Fruit fly (Drosophila melanogaster) whole organism, embryonic: ENCODE results near the gene Sbf.

Experiments
- Atf3 ChIP-seq: fragments of 200-800 bp; sonication (Bioruptor generic); optimal IDR thresholded peaks from 3 replicates; lab custom pipeline; 2016; ENCODE audit warnings: missing biosample characterization, missing genetic modification characterization
- CG10209 ChIP-seq: fragments of 200-800 bp; sonication (Bioruptor generic); optimal IDR thresholded peaks from 3 replicates; lab custom pipeline; 2017; ENCODE audit warnings: missing biosample characterization, mild to moderate bottlenecking, missing genetic modification characterization, missing genetic modification reagents
- CG12104 ChIP-seq: fragments of 200-800 bp; sonication (Bioruptor generic); optimal IDR thresholded peaks from 3 replicates; lab custom pipeline; 2016; ENCODE audit warnings: missing biosample characterization, missing genetic modification characterization
- CG1233 ChIP-seq: fragments of 200-800 bp; sonication (Bioruptor generic); optimal IDR thresholded peaks from 4 replicates; lab custom pipeline; 2018; ENCODE audit warnings: missing biosample characterization, mild to moderate bottlenecking, missing genetic modification characterization
- CG12659 ChIP-seq: fragments of 200-800 bp; sonication (Bioruptor generic); optimal IDR thresholded peaks from 3 replicates; lab custom pipeline; 2017; ENCODE audit warnings: mild to moderate bottlenecking, missing biosample characterization, missing genetic modification reagents, missing genetic modification characterization
- CG12769 ChIP-seq: fragments of 200-800 bp; sonication (Bioruptor generic); optimal IDR thresholded peaks from 2 replicates; lab custom pipeline; 2019; ENCODE audit warnings: missing biosample characterization, mild to moderate bottlenecking, missing genetic modification characterization, moderate library complexity
- CG13624 ChIP-seq: fragments of 200-800 bp; sonication (Bioruptor generic); optimal IDR thresholded peaks from 2 replicates; lab custom pipeline; 2016; ENCODE audit warnings: missing biosample characterization, missing genetic modification characterization
- CG17385 ChIP-seq: fragments of 200-800 bp; sonication (Bioruptor generic); optimal IDR thresholded peaks from 3 replicates; lab custom pipeline; 2018; ENCODE audit warnings: missing biosample characterization, mild to moderate bottlenecking, missing genetic modification characterization
- CG17829 ChIP-seq: fragments of 200-800 bp; optimal IDR thresholded peaks from 2 replicates; lab custom pipeline; 2019; ENCODE audit warnings: missing biosample characterization, mild to moderate bottlenecking, missing genetic modification characterization, moderate library complexity
- CG2199 ChIP-seq: fragments of 200-800 bp; sonication (Bioruptor generic); IDR thresholded peaks from 3 replicates; pipeline ENCODE4 v1.3.6; 2022; ENCODE audit warnings: missing biosample characterization, missing genetic modification characterization
- CG32532 ChIP-seq: fragments of 200-800 bp; sonication (Bioruptor generic); IDR thresholded peaks from 2 replicates; pipeline ENCODE4 v1.3.6; 2022; ENCODE audit warnings: missing biosample characterization, missing genetic modification characterization
- CG4328 ChIP-seq: fragments of 200-800 bp; sonication (Bioruptor generic); optimal IDR thresholded peaks from 3 replicates; lab custom pipeline; 2017; ENCODE audit warnings: missing biosample characterization, missing genetic modification reagents, missing genetic modification characterization
- CG4424 ChIP-seq: fragments of 200-800 bp; sonication (Bioruptor generic); optimal IDR thresholded peaks from 3 replicates; lab custom pipeline; 2016; ENCODE audit warnings: missing biosample characterization, missing genetic modification characterization
- CG4617 ChIP-seq: fragments of 200-800 bp; sonication (Bioruptor generic); optimal IDR thresholded peaks from 3 replicates; lab custom pipeline; 2016; ENCODE audit warnings: missing biosample characterization, missing genetic modification characterization, borderline replicate concordance
- CG6254 ChIP-seq: fragments of 200-800 bp; sonication (Bioruptor generic); optimal IDR thresholded peaks from 3 replicates; lab custom pipeline; 2017; ENCODE audit warnings: mild to moderate bottlenecking, missing biosample characterization, missing genetic modification reagents, missing genetic modification characterization
- CG6765 ChIP-seq: fragments of 200-800 bp; sonication (Bioruptor generic); optimal IDR thresholded peaks from 3 replicates; lab custom pipeline; 2017; ENCODE audit warnings: missing biosample characterization, mild to moderate bottlenecking, missing genetic modification characterization
- CG6854 ChIP-seq: fragments of 200-800 bp; sonication (Bioruptor generic); optimal IDR thresholded peaks from 3 replicates; lab custom pipeline; 2017; ENCODE audit warnings: missing biosample characterization, mild to moderate bottlenecking, missing genetic modification characterization
- CG8089 ChIP-seq: fragments of 200-800 bp; sonication (Bioruptor generic); optimal IDR thresholded peaks from 3 replicates; lab custom pipeline; 2016; ENCODE audit warnings: missing biosample characterization, missing genetic modification characterization
- CG8478 ChIP-seq: fragments of >200 bp; optimal IDR thresholded peaks from 2 replicates; lab custom pipeline; 2018
- CG9797 ChIP-seq: fragments of 200-800 bp; sonication (Bioruptor generic); optimal IDR thresholded peaks from 3 replicates; lab custom pipeline; 2018; ENCODE audit warnings: missing biosample characterization, mild to moderate bottlenecking, missing genetic modification characterization
- CTCF ChIP-seq: fragments of 200-800 bp; sonication (Bioruptor generic); optimal IDR thresholded peaks from 2 replicates; lab custom pipeline; 2017; ENCODE audit warnings: missing biosample characterization, mild to moderate bottlenecking, missing genetic modification characterization, moderate library complexity
- Chrac-16 ChIP-seq: fragments of 200-800 bp; sonication (Bioruptor generic); optimal IDR thresholded peaks from 3 replicates; lab custom pipeline; 2016; ENCODE audit warnings: missing biosample characterization, missing genetic modification characterization
- D ChIP-seq, 2 experiments: fragments of 200-800 bp in 1 of 2; fragments of >200 bp in 1 of 2; sonication (Bioruptor generic) in 1 of 2; optimal IDR thresholded peaks; 2 replicates in 1 of 2; 3 replicates in 1 of 2; lab custom pipeline; 2017; ENCODE audit warnings: mild to moderate bottlenecking in 1 of 2, missing biosample characterization in 1 of 2, missing genetic modification characterization in 1 of 2, missing genetic modification reagents in 1 of 2
- D19A ChIP-seq: fragments of 200-800 bp; optimal IDR thresholded peaks from 3 replicates; lab custom pipeline; 2019; ENCODE audit warnings: missing biosample characterization, mild to moderate bottlenecking, missing genetic modification characterization, moderate library complexity
- Dbx ChIP-seq: fragments of 200-800 bp; sonication (Bioruptor generic); IDR thresholded peaks from 3 replicates; pipeline ENCODE4 v1.3.6; 2022; ENCODE audit warnings: missing biosample characterization, missing genetic modification characterization
- Dek ChIP-seq: fragments of 200-800 bp; sonication (Bioruptor generic); optimal IDR thresholded peaks from 3 replicates; lab custom pipeline; 2019; ENCODE audit warnings: missing biosample characterization, mild to moderate bottlenecking, missing genetic modification characterization, moderate library complexity
- Dfd ChIP-seq, 2 experiments: fragments of >200 bp; optimal IDR thresholded peaks; 2 replicates each; lab custom pipeline; 2017; ENCODE audit warnings: missing biosample characterization in 2 of 2, missing genetic modification characterization in 2 of 2
- Dip3 ChIP-seq: fragments of 200-800 bp; sonication (Bioruptor generic); optimal IDR thresholded peaks from 3 replicates; lab custom pipeline; 2016; ENCODE audit warnings: missing biosample characterization, missing genetic modification characterization
- MESR4 ChIP-seq: fragments of 200-800 bp; sonication (Bioruptor generic); optimal IDR thresholded peaks from 2 replicates; lab custom pipeline; 2018; ENCODE audit warnings: missing biosample characterization, mild to moderate bottlenecking, missing genetic modification characterization, moderate library complexity
- Max ChIP-seq: fragments of 200-800 bp; sonication (Bioruptor generic); optimal IDR thresholded peaks from 2 replicates; lab custom pipeline; 2016; ENCODE audit warnings: missing biosample characterization, mild to moderate bottlenecking, missing genetic modification characterization
- Mrtf ChIP-seq: fragments of 200-800 bp; sonication (Bioruptor generic); IDR thresholded peaks from 3 replicates; pipeline ENCODE4 v1.3.6; 2022; ENCODE audit warnings: missing biosample characterization, missing genetic modification characterization
- Ssrp ChIP-seq: fragments of 200-800 bp; sonication (Bioruptor generic); optimal IDR thresholded peaks from 2 replicates; lab custom pipeline; 2018; ENCODE audit warnings: missing biosample characterization, mild to moderate bottlenecking, missing genetic modification characterization, moderate library complexity
- ap ChIP-seq: fragments of 200-800 bp; sonication (Bioruptor generic); IDR thresholded peaks from 2 replicates; pipeline ENCODE4 v1.3.6; 2022; ENCODE audit warnings: missing biosample characterization, missing genetic modification characterization
- ara ChIP-seq: fragments of 200-800 bp; sonication (Bioruptor generic); IDR thresholded peaks from 2 replicates; pipeline ENCODE4 v1.3.6; 2022; ENCODE audit warnings: missing biosample characterization, missing genetic modification characterization
- ash1 ChIP-seq: fragments of 200-800 bp; sonication (Bioruptor generic); optimal IDR thresholded peaks from 2 replicates; lab custom pipeline; 2018; ENCODE audit warnings: missing biosample characterization, mild to moderate bottlenecking, missing genetic modification characterization
- chn ChIP-seq: fragments of 200-800 bp; sonication (Bioruptor generic); optimal IDR thresholded peaks from 2 replicates; lab custom pipeline; 2016; ENCODE audit warnings: missing biosample characterization, missing genetic modification characterization
- disco-r ChIP-seq: fragments of 200-800 bp; sonication (Bioruptor generic); optimal IDR thresholded peaks from 2 replicates; lab custom pipeline; 2016; ENCODE audit warnings: missing biosample characterization, missing genetic modification characterization
- dm ChIP-seq: fragments of 200-800 bp; sonication (Bioruptor generic); optimal IDR thresholded peaks from 3 replicates; lab custom pipeline; 2016; ENCODE audit warnings: missing biosample characterization, missing genetic modification characterization
- dysf ChIP-seq: fragments of 200-800 bp; sonication (Bioruptor generic); IDR thresholded peaks from 3 replicates; pipeline ENCODE4 v1.3.6; 2022; ENCODE audit warnings: missing biosample characterization, missing genetic modification characterization
- emc ChIP-seq: fragments of 200-800 bp; sonication (Bioruptor generic); optimal IDR thresholded peaks from 2 replicates; lab custom pipeline; 2016; ENCODE audit warnings: missing biosample characterization, missing genetic modification characterization
- fu2 ChIP-seq: fragments of 200-800 bp; sonication (Bioruptor generic); optimal IDR thresholded peaks from 2 replicates; lab custom pipeline; 2016; ENCODE audit warnings: missing biosample characterization, missing genetic modification characterization
- gcm2 ChIP-seq: fragments of 200-800 bp; sonication (Bioruptor generic); optimal IDR thresholded peaks from 2 replicates; lab custom pipeline; 2016; ENCODE audit warnings: missing biosample characterization, missing genetic modification characterization
- hth ChIP-seq: fragments of >200 bp; optimal IDR thresholded peaks from 2 replicates; lab custom pipeline; 2017; ENCODE audit warnings: inconsistent platforms
- jumu ChIP-seq: fragments of 200-800 bp; sonication (Bioruptor generic); optimal IDR thresholded peaks from 3 replicates; lab custom pipeline; 2016; ENCODE audit warnings: missing biosample characterization, missing genetic modification characterization
- lola ChIP-seq, 3 experiments: fragments of >200 bp in 2 of 3; fragments of 200-800 bp in 1 of 3; sonication (Bioruptor generic) in 1 of 3; optimal IDR thresholded peaks; 2 replicates each; lab custom pipeline; 2017 to 2019; ENCODE audit warnings: missing biosample characterization in 3 of 3, missing genetic modification characterization in 3 of 3, mild to moderate bottlenecking in 1 of 3, moderate library complexity in 1 of 3
- nerfin-2 ChIP-seq: fragments of 200-800 bp; sonication (Bioruptor generic); IDR thresholded peaks from 2 replicates; pipeline ENCODE4 v1.3.6; 2022; ENCODE audit warnings: missing biosample characterization, missing genetic modification characterization; ENCODE audit not compliant: partially characterized antibody
- peb ChIP-seq: fragments of 200-800 bp; sonication (Bioruptor generic); IDR thresholded peaks from 2 replicates; pipeline ENCODE4 v1.3.6; 2022; ENCODE audit warnings: missing biosample characterization, missing genetic modification characterization
- tgo ChIP-seq: fragments of 200-800 bp; sonication (Bioruptor generic); IDR thresholded peaks from 3 replicates; pipeline ENCODE4 v1.3.6; 2022; ENCODE audit warnings: missing biosample characterization, missing genetic modification characterization
- trem ChIP-seq: fragments of 200-800 bp; optimal IDR thresholded peaks from 3 replicates; lab custom pipeline; 2019; ENCODE audit warnings: missing biosample characterization, mild to moderate bottlenecking, missing genetic modification characterization, moderate library complexity
- tup ChIP-seq: fragments of 200-800 bp; sonication (Bioruptor generic); optimal IDR thresholded peaks from 2 replicates; lab custom pipeline; 2016; ENCODE audit warnings: missing biosample characterization, mild to moderate bottlenecking, missing genetic modification characterization, moderate library complexity
- vnd ChIP-seq: fragments of 200-800 bp; sonication (Bioruptor generic); IDR thresholded peaks from 3 replicates; pipeline ENCODE4 v1.3.6; 2022; ENCODE audit warnings: missing biosample characterization, missing genetic modification characterization; ENCODE audit not compliant: partially characterized antibody
- zfh2 ChIP-seq: fragments of 200-800 bp; sonication (Bioruptor generic); optimal IDR thresholded peaks from 2 replicates; lab custom pipeline; 2016; ENCODE audit warnings: missing biosample characterization, missing genetic modification characterization

The Sbf gene

DNA sequence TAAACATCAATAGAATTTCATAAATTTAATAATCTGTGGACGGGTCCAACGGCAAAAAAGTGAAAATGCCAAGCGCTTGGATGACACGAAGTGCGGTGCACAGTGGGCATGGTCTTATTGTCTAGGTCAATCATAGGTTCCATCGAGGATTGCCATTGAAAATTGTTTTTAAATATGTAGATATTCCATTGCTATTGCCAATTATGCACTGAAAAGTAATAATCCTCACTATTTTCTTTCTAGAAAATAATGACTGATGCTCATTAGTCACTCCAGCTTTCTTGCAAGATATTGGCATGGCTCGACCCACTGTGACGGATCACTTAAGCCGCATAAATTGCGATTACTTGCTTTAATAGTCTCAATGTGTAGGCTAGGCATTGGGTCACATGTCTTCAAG lies 10.0 kb upstream of the Sbf start (continued):
- TF ChIP-seq ap (GFP tag; lab: Robert Waterston, UW) (no peak), CG6765 (no peak), zfh2 (no peak), CG17829 (tag; lab: Kevin White, UChicago) (peak; percentile 18), emc (no peak), trem (no peak), ara (0 out of 2 replicates have a peak, but pooled peaks have one; percentile 22), ash1 (GFP tag; lab: Kevin White, UChicago) (no peak), Max (GFP tag; lab: Kevin White, UChicago) (no peak), MESR4 (GFP tag; lab: Kevin White, UChicago) (no peak), hth (lab: Kevin White, UChicago) (no peak), CG10209 (peak; percentile 1), CG6254 (GFP tag; lab: Kevin White, UChicago) (no peak), CG12104 (GFP tag; lab: Kevin White, UChicago) (no peak), fu2 (no peak), peb (0 out of 2 replicates have a peak, but pooled peaks have one; percentile 42), Dip3 (GFP tag; lab: Kevin White, UChicago) (peak; percentile 6), CG32532 (GFP tag; lab: Robert Waterston, UW) (peak; percentile 35; the same call in 1 of the 2 replicates), CG8478 (lab: Kevin White, UChicago) (no peak), chn (GFP tag; lab: Kevin White, UChicago) (peak; percentile 24), CG17385 (GFP tag; lab: Kevin White, UChicago) (peak; percentile 17), Mrtf (GFP tag; lab: Robert Waterston, UW) (no peak), CG4328 (GFP tag; lab: Kevin White, UChicago) (no peak), CG1233 (GFP tag; lab: Kevin White, UChicago) (no peak), Dek (tag; lab: Kevin White, UChicago) (no peak), CG12769 (peak; percentile 11), CG12659 (GFP tag; lab: Kevin White, UChicago) (no peak), D (optimal IDR thresholded peaks at IDR 0.05; lab: Kevin White, UChicago) (no peak), D (GFP tag; optimal IDR thresholded peaks at IDR 0.05; lab: Kevin White, UChicago) (no peak), CTCF (GFP tag; lab: Kevin White, UChicago) (no peak), CG8089 (GFP tag; lab: Kevin White, UChicago) (peak; percentile 14), lola (GFP tag; optimal IDR thresholded peaks at IDR 0.05; lab: Kevin White, UChicago) (no peak), Dfd (GFP tag; optimal IDR thresholded peaks at IDR 0.05; lab: Kevin White, UChicago) (no peak), CG2199 (no peak), Dbx (GFP tag; lab: Robert Waterston, UW) (no peak), D19A (no peak), Chrac-16 (peak; percentile 45), dm (GFP tag; lab: Kevin White, UChicago) (no peak), disco-r (no peak), CG13624 (GFP tag; lab: Kevin White, UChicago) (no peak), nerfin-2 (GFP tag; lab: Robert Waterston, UW) (no peak), CG4617 (no peak), tup (no peak), dysf (GFP tag; lab: Robert Waterston, UW) (peak; percentile 61; the same call in 2 of the 3 replicates), CG6854 (no peak), Atf3 (GFP tag; lab: Kevin White, UChicago) (no peak), jumu (GFP tag; lab: Kevin White, UChicago) (peak; percentile 15), vnd (0 out of 3 replicates have a peak, but pooled peaks have one; percentile 37), gcm2 (GFP tag; lab: Kevin White, UChicago) (no peak), Ssrp (tag; lab: Kevin White, UChicago) (peak; percentile 7), CG9797 (GFP tag; lab: Kevin White, UChicago) (no peak), CG4424 (peak; percentile 53), tgo (GFP tag; lab: Robert Waterston, UW) (peak; percentile 39; the same call in 1 of the 3 replicates)
